Worm (Caenorhabditis elegans): ENCODE measurements around the gene W03G11.4.

The W03G11.4 gene

DNA sequence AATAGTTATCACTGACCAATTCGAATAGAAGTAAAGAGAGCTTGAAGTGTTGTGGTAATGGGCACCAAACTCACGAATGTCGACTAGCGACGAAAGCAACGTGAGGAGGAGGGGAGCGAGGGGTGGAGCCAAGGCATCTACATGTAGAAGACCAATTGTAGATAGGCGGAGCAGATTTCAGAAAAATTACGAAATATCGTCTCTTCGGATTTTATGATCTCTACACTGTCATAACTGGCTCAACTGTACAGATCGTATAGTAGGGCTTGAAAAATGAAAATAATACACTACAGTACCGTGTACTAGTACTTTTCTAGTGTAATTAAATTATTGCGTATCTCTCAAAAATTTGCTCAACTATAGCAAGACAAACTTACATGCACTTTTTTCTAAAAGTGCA lies at the start of gene W03G11.4:
TSS of gene W03G11.4 (minus strand) at position 101 of the 400 bp plus-strand sequence.
- TF ChIP-seq D2030.7 (GFP tag; IDR thresholded peaks at IDR 0.05) (no peak), F49E8.2 (tag; optimal IDR thresholded peaks at IDR 0.05; ENCODE audit: insufficient read depth) (no peak), pha-4 (tag; optimal IDR thresholded peaks at IDR 0.05) (no peak), ekl-4 (GFP tag; IDR thresholded peaks at IDR 0.05) (no peak), unc-130 (GFP tag; optimal IDR thresholded peaks at IDR 0.05) (no peak), ceh-58 (GFP tag; IDR thresholded peaks at IDR 0.05) (no peak), pbrm-1 (GFP tag; IDR thresholded peaks at IDR 0.05) (no peak), snpc-1.3 (tag; optimal IDR thresholded peaks at IDR 0.05; ENCODE audit: insufficient read depth) (no peak), lag-1 (GFP tag; IDR thresholded peaks at IDR 0.05) (no peak), ceh-27 (GFP tag; optimal IDR thresholded peaks at IDR 0.05) (no peak), dpl-1 (GFP tag; optimal IDR thresholded peaks at IDR 0.05) (no peak), snpc-4 (GFP tag; optimal IDR thresholded peaks at IDR 0.05) (no peak), snpc-4 (tag; optimal IDR thresholded peaks at IDR 0.05) (no peak), attf-3 (GFP tag; conservative IDR thresholded peaks at IDR 0.05) (no peak), attf-5 (GFP tag; optimal IDR thresholded peaks at IDR 0.05) (no peak), B0035.1 (tag; optimal IDR thresholded peaks at IDR 0.05) (no peak)

DNA sequence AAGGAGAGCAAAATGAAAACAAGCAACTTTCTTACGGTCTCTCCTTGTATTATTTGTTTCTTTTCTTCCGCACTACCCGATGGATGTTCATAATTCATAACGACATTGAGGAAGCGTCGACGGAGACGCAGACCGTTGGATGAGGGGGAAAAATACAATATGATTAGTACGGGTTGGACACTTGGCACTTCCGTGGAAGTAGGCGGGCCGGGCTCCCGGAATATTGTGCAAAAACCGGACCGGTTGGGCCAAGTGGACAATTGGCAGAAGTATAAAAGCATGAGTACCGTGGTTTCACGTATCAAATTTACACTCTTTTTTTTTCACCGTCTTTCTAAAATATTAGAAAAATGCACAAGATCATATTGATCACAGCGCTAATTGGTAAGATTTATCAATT lies 49.6 kb upstream of the W03G11.4 start, which contains the start of gene M153.3:
TSS of gene M153.3 (plus strand) at position 301 of the 400 bp plus-strand sequence.
- TF ChIP-seq B0261.1 (tag; optimal IDR thresholded peaks at IDR 0.05) (no peak), nhr-80 (tag; optimal IDR thresholded peaks at IDR 0.05) (no peak), lsy-27 (tag; optimal IDR thresholded peaks at IDR 0.05; ENCODE audit: borderline replicate concordance, insufficient read depth) (no peak), ztf-3 (GFP tag; optimal IDR thresholded peaks at IDR 0.05) (no peak), F49E8.2 (tag; optimal IDR thresholded peaks at IDR 0.05; ENCODE audit: insufficient read depth) (no peak), ceh-58 (GFP tag; IDR thresholded peaks at IDR 0.05) (no peak), Y56A3A.18 (GFP tag; IDR thresholded peaks at IDR 0.05) (no peak), F10E7.11 (tag; optimal IDR thresholded peaks at IDR 0.05) (no peak), pbrm-1 (GFP tag; IDR thresholded peaks at IDR 0.05) (no peak), B0336.3 (GFP tag; IDR thresholded peaks at IDR 0.05) (no peak), lin-35 (GFP tag; optimal IDR thresholded peaks at IDR 0.05) (no peak), ets-4 (GFP tag; optimal IDR thresholded peaks at IDR 0.05) (no peak), madf-8 (GFP tag; conservative IDR thresholded peaks at IDR 0.05) (no peak), F37B4.10 (GFP tag; IDR thresholded peaks at IDR 0.05) (no peak)

DNA sequence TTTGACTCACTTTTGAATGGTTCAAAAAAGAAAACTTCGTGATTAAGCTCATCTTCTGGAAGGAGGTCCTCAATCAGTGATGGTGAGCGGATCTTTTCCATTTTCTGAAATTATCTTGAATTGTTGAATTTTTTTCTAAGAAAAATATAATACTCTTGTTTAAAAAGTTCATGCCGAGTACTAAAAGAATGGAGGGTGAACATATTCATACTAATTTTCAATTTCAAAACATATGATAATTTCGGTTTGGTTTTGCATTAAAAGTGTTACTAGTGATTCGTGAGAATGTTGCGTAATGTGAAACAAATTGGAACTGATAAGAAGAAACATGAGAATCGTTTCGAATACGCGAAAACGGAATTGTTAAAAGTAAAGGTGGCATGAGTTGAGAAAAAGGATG lies 48.1 kb upstream of the W03G11.4 start, which contains the start of gene lyst-1:
TSS of gene lyst-1 (minus strand) at position 101 of the 400 bp plus-strand sequence.
- no peak for TF ChIP-seq Y56A3A.18 (GFP tag; IDR thresholded peaks at IDR 0.05)
- no peak for TF ChIP-seq ztf-3 (GFP tag; optimal IDR thresholded peaks at IDR 0.05)
- TF ChIP-seq T07F8.4 (tag; optimal IDR thresholded peaks at IDR 0.05) = no peak
- TF ChIP-seq lin-35 (GFP tag; optimal IDR thresholded peaks at IDR 0.05) = no peak
- TF ChIP-seq somi-1 (GFP tag; optimal IDR thresholded peaks at IDR 0.05) = no peak
- TF ChIP-seq let-607 (tag; optimal IDR thresholded peaks at IDR 0.05) = no peak

DNA sequence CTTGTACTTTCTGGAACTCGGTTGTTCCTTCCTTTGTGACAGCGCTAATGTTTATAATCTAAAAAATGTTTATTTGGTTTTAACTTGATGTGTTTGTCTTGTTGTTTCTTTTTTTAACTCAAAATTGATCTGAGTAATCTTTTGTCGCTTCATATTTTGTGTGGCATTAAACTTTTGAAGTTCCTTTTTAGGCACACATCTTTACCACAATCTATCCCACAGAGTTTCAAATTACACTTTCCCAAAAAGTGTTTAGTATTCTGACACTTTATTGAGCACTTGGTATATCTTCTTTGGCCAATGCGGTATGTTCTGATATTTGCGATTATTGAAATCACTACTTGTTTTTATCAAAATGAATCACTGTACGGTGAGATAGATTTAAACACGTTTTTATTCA lies 32.4 kb upstream of the W03G11.4 start, which contains the start of gene lgc-18:
TSS of gene lgc-18 (plus strand) at position 301 of the 400 bp plus-strand sequence.
- TF ChIP-seq tlf-1 (GFP tag; optimal IDR thresholded peaks at IDR 0.05) (no peak), B0035.1 (tag; optimal IDR thresholded peaks at IDR 0.05) (no peak), ceh-91 (GFP tag; IDR thresholded peaks at IDR 0.05) (no peak), ZK185.1 (tag; optimal IDR thresholded peaks at IDR 0.05; ENCODE audit: poor library complexity, severe bottlenecking) (no peak), ekl-4 (GFP tag; IDR thresholded peaks at IDR 0.05) (no peak), hmg-1.2 (GFP tag; IDR thresholded peaks at IDR 0.05) (no peak), ama-1 (optimal IDR thresholded peaks at IDR 0.05) (no peak), ama-1 (GFP tag; optimal IDR thresholded peaks at IDR 0.05) (no peak), lir-1 (GFP tag; conservative IDR thresholded peaks at IDR 0.05) (no peak), snpc-1.3 (tag; optimal IDR thresholded peaks at IDR 0.05; ENCODE audit: insufficient read depth) (no peak), F55B11.4 (tag; optimal IDR thresholded peaks at IDR 0.05; ENCODE audit: borderline replicate concordance, insufficient read depth) (no peak), zim-3 (tag; optimal IDR thresholded peaks at IDR 0.05) (no peak), die-1 (tag; optimal IDR thresholded peaks at IDR 0.05) (no peak), F39B2.1 (GFP tag; IDR thresholded peaks at IDR 0.05) (no peak), fkh-3 (tag; optimal IDR thresholded peaks at IDR 0.05) (no peak), K12H6.12 (tag; optimal IDR thresholded peaks at IDR 0.05) (no peak), nfya-2 (GFP tag; IDR thresholded peaks at IDR 0.05) (no peak)
